Worm (Caenorhabditis elegans) whole organism, mixed stage, embryonic: ENCODE results near the gene Y73B6BL.47.
A peak's percentile ranks its signal among the peaks of the same experiment; 100 is the strongest.

Experiments
- lsy-2 ChIP-seq: fragments of 150-350 bp; optimal IDR thresholded peaks from 2 replicates; lab custom pipeline; 2014; ENCODE audit warnings: missing biosample characterization, missing genetic modification characterization
- mep-1 ChIP-seq: fragments of 150-350 bp; optimal IDR thresholded peaks from 2 replicates; lab custom pipeline; 2017; ENCODE audit warnings: missing biosample characterization, missing genetic modification reagents, missing genetic modification characterization, inconsistent platforms
- nhr-76 ChIP-seq: sonication (generic microtip); optimal IDR thresholded peaks from 2 replicates; lab custom pipeline; 2017; ENCODE audit warnings: missing biosample characterization, missing genetic modification characterization

ce11 chrIV:6336748-6337147, 25.0 kb upstream of the Y73B6BL.47 start:
- no peak for TF ChIP-seq nhr-76 (tag; lab: Kevin White, UChicago)
- TF ChIP-seq mep-1 (tag; lab: Kevin White, UChicago) = peak; percentile 20
- TF ChIP-seq lsy-2 = peak; percentile 39
